Fruit fly (Drosophila melanogaster): ENCODE data around the gene CG9759.

Gene CG9759

DNA sequence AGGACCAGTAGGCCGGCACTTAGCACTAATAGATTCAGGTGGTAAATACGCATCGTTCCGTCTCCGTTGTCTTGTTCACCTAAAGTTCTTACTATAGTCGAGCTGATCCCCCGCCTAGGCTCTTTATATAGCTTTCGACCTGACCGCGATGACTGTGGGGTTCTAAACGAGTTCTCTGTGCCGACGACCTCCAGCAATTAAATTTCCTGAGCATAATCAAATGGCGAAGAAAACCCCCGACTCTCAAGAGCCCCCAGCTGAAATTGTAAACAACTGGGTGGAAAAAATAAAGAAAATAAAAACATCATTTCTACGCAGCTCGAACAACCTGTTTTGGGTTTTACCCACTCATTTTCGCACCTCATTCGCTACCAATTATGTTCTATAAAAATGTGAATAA, at the start of gene CG9759:
Gene CG9759, minus strand, starts transcription at position 101 of the 400 bp plus-strand sequence.
- TF ChIP-seq CG11085 (GFP tag; IDR thresholded peaks at IDR 0.05) = no peak
- TF ChIP-seq CG11247 (GFP tag; IDR thresholded peaks at IDR 0.05) = no peak
- no peak for TF ChIP-seq Hmx (GFP tag; optimal IDR thresholded peaks at IDR 0.05)
- TF ChIP-seq D19A (tag; optimal IDR thresholded peaks at IDR 0.05) = no peak
- TF ChIP-seq CG1233 (GFP tag; optimal IDR thresholded peaks at IDR 0.05) = no peak
- no peak for TF ChIP-seq CG12071 (GFP tag; optimal IDR thresholded peaks at IDR 0.05)
- no peak for TF ChIP-seq CG14050 (GFP tag; IDR thresholded peaks at IDR 0.05)
- no peak for TF ChIP-seq CG6689 (GFP tag; IDR thresholded peaks at IDR 0.05)
- no peak for TF ChIP-seq crol (GFP tag; IDR thresholded peaks at IDR 0.05)
- TF ChIP-seq sqz (GFP tag; optimal IDR thresholded peaks at IDR 0.05) = no peak
- TF ChIP-seq sd (tag; optimal IDR thresholded peaks at IDR 0.05) = no peak
- no peak for TF ChIP-seq gem (tag; optimal IDR thresholded peaks at IDR 0.05)

dm6 chr3R:13656294-13656693, 47.2 kb upstream of the CG9759 start, which contains the start of gene Rbp4:
Rbp4 (minus strand) TSS chr3R:13656394.
- TF ChIP-seq CG16813 (GFP tag; IDR thresholded peaks at IDR 0.05; ENCODE audit: partially characterized antibody) (no peak), run (tag; optimal IDR thresholded peaks at IDR 0.05) (no peak), pho (GFP tag; optimal IDR thresholded peaks at IDR 0.05) (no peak), CG1792 (GFP tag; optimal IDR thresholded peaks at IDR 0.05) (no peak), wek (GFP tag; optimal IDR thresholded peaks at IDR 0.05) (no peak), BEAF-32 (GFP tag; optimal IDR thresholded peaks at IDR 0.05) (no peak)

- TF ChIP-seq dm (GFP tag; optimal IDR thresholded peaks at IDR 0.05) (peak; percentile 68), sqz (GFP tag; optimal IDR thresholded peaks at IDR 0.05) (peak; percentile 8), nerfin-2 (GFP tag; IDR thresholded peaks at IDR 0.05; ENCODE audit: partially characterized antibody) (0 out of 2 replicates have a peak, but pooled peaks have one; percentile 14), Dll (GFP tag; IDR thresholded peaks at IDR 0.05; ENCODE audit: partially characterized antibody) (0 out of 4 replicates have a peak, but pooled peaks have one; percentile 44), CG15479 (GFP tag; optimal IDR thresholded peaks at IDR 0.05) (peak; percentile 24), CG11695 (GFP tag; IDR thresholded peaks at IDR 0.05) (0 out of 3 replicates have a peak, but pooled peaks have one; percentile 7), dan (GFP tag; IDR thresholded peaks at IDR 0.05) (no peak), CG10267 (tag; optimal IDR thresholded peaks at IDR 0.05) (no peak), CG34422 (GFP tag; IDR thresholded peaks at IDR 0.05) (peak; percentile 62; the same call in 2 of the 3 replicates), ftz-f1 (GFP tag; optimal IDR thresholded peaks at IDR 0.05) (peak; percentile 90), E2f2 (GFP tag; IDR thresholded peaks at IDR 0.05) (0 out of 2 replicates have a peak, but pooled peaks have one; percentile 7), prd (optimal IDR thresholded peaks at IDR 0.05) (no peak), prd (GFP tag; IDR thresholded peaks at IDR 0.05) (no peak), cg (GFP tag; optimal IDR thresholded peaks at IDR 0.05) (peak; percentile 65), Opbp (GFP tag; IDR thresholded peaks at IDR 0.05; ENCODE audit: partially characterized antibody) (no peak), CG10565 (GFP tag; optimal IDR thresholded peaks at IDR 0.05) (no peak), MBD-R2 (GFP tag; IDR thresholded peaks at IDR 0.05) (peak; percentile 29; the same call in 1 of the 2 replicates), chinmo (GFP tag; IDR thresholded peaks at IDR 0.05; ENCODE audit: partially characterized antibody) (peak; percentile 73; the same call in 1 of the 4 replicates), Oli (tag; optimal IDR thresholded peaks at IDR 0.05) (no peak), so (GFP tag; IDR thresholded peaks at IDR 0.05) (no peak), NK7.1 (GFP tag; optimal IDR thresholded peaks at IDR 0.05) (no peak), Neu2 (GFP tag; optimal IDR thresholded peaks at IDR 0.05; ENCODE audit: borderline replicate concordance) (peak; percentile 26), psq (GFP tag; optimal IDR thresholded peaks at IDR 0.05) (peak; percentile 77), Hey (tag; optimal IDR thresholded peaks at IDR 0.05) (no peak), Aef1 (GFP tag; IDR thresholded peaks at IDR 0.05) (0 out of 3 replicates have a peak, but pooled peaks have one; percentile 10), Elba2 (GFP tag; optimal IDR thresholded peaks at IDR 0.05) (peak; percentile 45), YL-1 (GFP tag; optimal IDR thresholded peaks at IDR 0.05) (peak; percentile 32), Sin3A (optimal IDR thresholded peaks at IDR 0.05) (peak; percentile 14), CG17612 (GFP tag; IDR thresholded peaks at IDR 0.05) (no peak), inv (GFP tag; IDR thresholded peaks at IDR 0.05; ENCODE audit: partially characterized antibody) (no peak)
These were observed 38.9 kb upstream of the CG9759 start for dm6 chr3R:13647734-13648541.

Measured in whole organism, embryonic.